Fruit fly (Drosophila melanogaster): ENCODE data around the gene CG15022.
A peak's percentile ranks its signal among the peaks of the same experiment; 100 is the strongest.

CG15022 gene

dm6 chr3L:4460307-4461088 lies at the start of gene CG15022:
TSS of gene CG15022 (minus strand) at chr3L:4460317.
- no peak for TF ChIP-seq usp (GFP tag; optimal IDR thresholded peaks at IDR 0.05)
- no peak for TF ChIP-seq pan (optimal IDR thresholded peaks at IDR 0.05)
- TF ChIP-seq CG8478 (optimal IDR thresholded peaks at IDR 0.05) = no peak
- no peak for TF ChIP-seq EcR (GFP tag; optimal IDR thresholded peaks at IDR 0.05)
- no peak for TF ChIP-seq Dll (optimal IDR thresholded peaks at IDR 0.05)
- TF ChIP-seq psq (optimal IDR thresholded peaks at IDR 0.05) = no peak

- no peak for TF ChIP-seq EcR (GFP tag; optimal IDR thresholded peaks at IDR 0.05)
Observed at dm6 chr3L:4508926-4509457, 48.9 kb upstream of the CG15022 start.

dm6 chr3L:4508307-4508706 lies 48.2 kb upstream of the CG15022 start, which contains the start of gene NT1:
TSS of gene NT1 (minus strand) at chr3L:4508433.
- TF ChIP-seq usp (GFP tag; optimal IDR thresholded peaks at IDR 0.05) = no peak
- peak in 1 of 2 experiments; percentile 50 for TF ChIP-seq EcR (GFP tag; optimal IDR thresholded peaks at IDR 0.05)

dm6 chr3L:4507846-4508245 lies 47.7 kb upstream of the CG15022 start:
- no peak for TF ChIP-seq psq (optimal IDR thresholded peaks at IDR 0.05)
- no peak for TF ChIP-seq usp (GFP tag; optimal IDR thresholded peaks at IDR 0.05)
- TF ChIP-seq CG8478 (optimal IDR thresholded peaks at IDR 0.05) = no peak
- no peak for TF ChIP-seq EcR (GFP tag; optimal IDR thresholded peaks at IDR 0.05)
- no peak for TF ChIP-seq Dll (optimal IDR thresholded peaks at IDR 0.05)
- no peak for TF ChIP-seq pan (optimal IDR thresholded peaks at IDR 0.05)

dm6 chr3L:4501406-4501805 lies 41.3 kb upstream of the CG15022 start:
- TF ChIP-seq CG8478 (optimal IDR thresholded peaks at IDR 0.05) = no peak
- TF ChIP-seq usp (GFP tag; optimal IDR thresholded peaks at IDR 0.05) = no peak
- no peak for TF ChIP-seq EcR (GFP tag; optimal IDR thresholded peaks at IDR 0.05)
- TF ChIP-seq psq (optimal IDR thresholded peaks at IDR 0.05) = no peak
- TF ChIP-seq pan (optimal IDR thresholded peaks at IDR 0.05) = no peak
- TF ChIP-seq Dll (optimal IDR thresholded peaks at IDR 0.05) = no peak

dm6 chr3L:4500400-4500799 lies 40.3 kb upstream of the CG15022 start, which contains the start of gene CG13720:
TSS of gene CG13720 (minus strand) at chr3L:4500500.
- TF ChIP-seq Dll (optimal IDR thresholded peaks at IDR 0.05) (no peak), CG8478 (optimal IDR thresholded peaks at IDR 0.05) (no peak), usp (GFP tag; optimal IDR thresholded peaks at IDR 0.05) (no peak), pan (optimal IDR thresholded peaks at IDR 0.05) (no peak), EcR (GFP tag; optimal IDR thresholded peaks at IDR 0.05) (no peak), psq (optimal IDR thresholded peaks at IDR 0.05) (no peak)

dm6 chr3L:4497677-4498076 lies 37.6 kb upstream of the CG15022 start, which contains the start of gene CG13721:
TSS of gene CG13721 (minus strand) at chr3L:4497777.
- no peak for TF ChIP-seq EcR (GFP tag; optimal IDR thresholded peaks at IDR 0.05)
- TF ChIP-seq usp (GFP tag; optimal IDR thresholded peaks at IDR 0.05) = no peak
- TF ChIP-seq CG8478 (optimal IDR thresholded peaks at IDR 0.05) = no peak
- TF ChIP-seq pan (optimal IDR thresholded peaks at IDR 0.05) = no peak
- no peak for TF ChIP-seq psq (optimal IDR thresholded peaks at IDR 0.05)
- no peak for TF ChIP-seq Dll (optimal IDR thresholded peaks at IDR 0.05)

dm6 chr3L:4494603-4495002 lies 34.5 kb upstream of the CG15022 start:
- TF ChIP-seq pan (optimal IDR thresholded peaks at IDR 0.05) (no peak), EcR (GFP tag; optimal IDR thresholded peaks at IDR 0.05) (peak in 1 of 2 experiments; percentile 66)

- TF ChIP-seq psq (optimal IDR thresholded peaks at IDR 0.05) = no peak
- TF ChIP-seq CG8478 (optimal IDR thresholded peaks at IDR 0.05) = no peak
- TF ChIP-seq usp (GFP tag; optimal IDR thresholded peaks at IDR 0.05) = no peak
- TF ChIP-seq Dll (optimal IDR thresholded peaks at IDR 0.05) = no peak
- no peak for TF ChIP-seq pan (optimal IDR thresholded peaks at IDR 0.05)
- TF ChIP-seq EcR (GFP tag; optimal IDR thresholded peaks at IDR 0.05) = no peak
Observed at dm6 chr3L:4493609-4494008, 33.5 kb upstream of the CG15022 start.

dm6 chr3L:4490702-4491243 lies 30.7 kb upstream of the CG15022 start, which contains the start of gene CG13722:
TSS of gene CG13722 (minus strand) at chr3L:4490963.
- TF ChIP-seq CG8478 (optimal IDR thresholded peaks at IDR 0.05) (no peak), usp (GFP tag; optimal IDR thresholded peaks at IDR 0.05) (no peak), Dll (optimal IDR thresholded peaks at IDR 0.05) (no peak), pan (optimal IDR thresholded peaks at IDR 0.05) (no peak), psq (optimal IDR thresholded peaks at IDR 0.05) (no peak), EcR (GFP tag; optimal IDR thresholded peaks at IDR 0.05) (no peak)

- no peak for TF ChIP-seq pan (optimal IDR thresholded peaks at IDR 0.05)
- TF ChIP-seq CG8478 (optimal IDR thresholded peaks at IDR 0.05) = no peak
- no peak for TF ChIP-seq Dll (optimal IDR thresholded peaks at IDR 0.05)
- no peak for TF ChIP-seq usp (GFP tag; optimal IDR thresholded peaks at IDR 0.05)
- TF ChIP-seq EcR (GFP tag; optimal IDR thresholded peaks at IDR 0.05) = no peak
- no peak for TF ChIP-seq psq (optimal IDR thresholded peaks at IDR 0.05)
Observed at dm6 chr3L:4489490-4489889, 29.4 kb upstream of the CG15022 start.

- TF ChIP-seq EcR (GFP tag; optimal IDR thresholded peaks at IDR 0.05) (no peak), pan (optimal IDR thresholded peaks at IDR 0.05) (no peak), Dll (optimal IDR thresholded peaks at IDR 0.05) (no peak), psq (optimal IDR thresholded peaks at IDR 0.05) (no peak), usp (GFP tag; optimal IDR thresholded peaks at IDR 0.05) (no peak), CG8478 (optimal IDR thresholded peaks at IDR 0.05) (no peak)
Observed at dm6 chr3L:4484623-4485022, 24.5 kb upstream of the CG15022 start.

Data from whole organism.